Fruit fly (Drosophila melanogaster) whole organism, embryonic: Measurements from ENCODE around the gene endos.

Experiments used
- Ada2b ChIP-seq: fragments of 200-800 bp; sonication (Bioruptor generic); IDR thresholded peaks from 2 replicates; pipeline ENCODE4 v1.3.6; 2022; ENCODE audit warnings: missing biosample characterization, missing genetic modification characterization
- Atf3 ChIP-seq: fragments of 200-800 bp; sonication (Bioruptor generic); optimal IDR thresholded peaks from 3 replicates; lab custom pipeline; 2016; ENCODE audit warnings: missing biosample characterization, missing genetic modification characterization
- Bdp1 ChIP-seq: fragments of 200-800 bp; sonication (Bioruptor generic); optimal IDR thresholded peaks from 3 replicates; lab custom pipeline; 2016; ENCODE audit warnings: missing biosample characterization, missing genetic modification characterization
- CG1024 ChIP-seq: fragments of 200-800 bp; sonication (Bioruptor generic); IDR thresholded peaks from 2 replicates; pipeline ENCODE4 v1.3.6; 2022; ENCODE audit warnings: missing biosample characterization, missing genetic modification characterization
- CG10431 ChIP-seq: fragments of 200-800 bp; sonication (Bioruptor generic); optimal IDR thresholded peaks from 3 replicates; lab custom pipeline; 2018; ENCODE audit warnings: missing biosample characterization, mild to moderate bottlenecking, missing genetic modification characterization
- CG13287 ChIP-seq: fragments of 200-800 bp; sonication (Bioruptor generic); IDR thresholded peaks from 2 replicates; pipeline ENCODE4 v1.3.6; 2022; ENCODE audit warnings: missing biosample characterization, missing genetic modification characterization; ENCODE audit not compliant: partially characterized antibody
- CG15011 ChIP-seq: fragments of 200-800 bp; sonication (Bioruptor generic); optimal IDR thresholded peaks from 3 replicates; lab custom pipeline; 2018; ENCODE audit warnings: missing biosample characterization, mild to moderate bottlenecking, missing genetic modification characterization
- CG1529 ChIP-seq: fragments of 200-800 bp; sonication (Bioruptor generic); optimal IDR thresholded peaks from 3 replicates; lab custom pipeline; 2018; ENCODE audit warnings: missing biosample characterization, missing genetic modification characterization
- CG16813 ChIP-seq: fragments of 200-800 bp; sonication (Bioruptor generic); IDR thresholded peaks from 3 replicates; pipeline ENCODE4 v1.3.6; 2022; ENCODE audit warnings: missing biosample characterization, missing genetic modification characterization; ENCODE audit not compliant: partially characterized antibody
- CG17912 ChIP-seq: fragments of 200-800 bp; sonication (Bioruptor generic); optimal IDR thresholded peaks from 2 replicates; lab custom pipeline; 2018; ENCODE audit warnings: missing biosample characterization, mild to moderate bottlenecking, missing genetic modification characterization
- CG1792 ChIP-seq: fragments of 200-800 bp; sonication (Bioruptor generic); optimal IDR thresholded peaks from 2 replicates; lab custom pipeline; 2016; ENCODE audit warnings: missing biosample characterization, missing genetic modification characterization
- CG2116 ChIP-seq: fragments of 200-800 bp; sonication (Bioruptor generic); optimal IDR thresholded peaks from 3 replicates; lab custom pipeline; 2018; ENCODE audit warnings: missing biosample characterization, mild to moderate bottlenecking, missing genetic modification characterization
- CG4360 ChIP-seq: fragments of 200-800 bp; sonication (Bioruptor generic); IDR thresholded peaks from 2 replicates; pipeline ENCODE4 v1.3.6; 2022; ENCODE audit warnings: missing biosample characterization, missing genetic modification characterization
- CG6272 ChIP-seq: fragments of 200-800 bp; sonication (Bioruptor generic); IDR thresholded peaks from 2 replicates; pipeline ENCODE4 v1.3.6; 2022; ENCODE audit warnings: missing biosample characterization, missing genetic modification characterization
- CG6765 ChIP-seq: fragments of 200-800 bp; sonication (Bioruptor generic); optimal IDR thresholded peaks from 3 replicates; lab custom pipeline; 2017; ENCODE audit warnings: missing biosample characterization, mild to moderate bottlenecking, missing genetic modification characterization
- CG7987 ChIP-seq: fragments of 200-800 bp; sonication (Bioruptor generic); optimal IDR thresholded peaks from 2 replicates; lab custom pipeline; 2018; ENCODE audit warnings: missing biosample characterization, mild to moderate bottlenecking, missing genetic modification characterization, moderate library complexity
- CG9215 ChIP-seq: fragments of 200-800 bp; sonication (Bioruptor generic); IDR thresholded peaks from 2 replicates; pipeline ENCODE4 v1.3.6; 2022; ENCODE audit warnings: missing biosample characterization, missing genetic modification characterization
- CG9876 ChIP-seq: fragments of 200-800 bp; sonication (Bioruptor generic); optimal IDR thresholded peaks from 2 replicates; lab custom pipeline; 2016; ENCODE audit warnings: missing biosample characterization, missing genetic modification characterization
- Camta ChIP-seq: fragments of 200-800 bp; sonication (Bioruptor generic); optimal IDR thresholded peaks from 2 replicates; lab custom pipeline; 2016; ENCODE audit warnings: missing biosample characterization, missing genetic modification characterization
- Deaf1 ChIP-seq: fragments of 200-800 bp; optimal IDR thresholded peaks from 3 replicates; lab custom pipeline; 2019; ENCODE audit warnings: missing biosample characterization, mild to moderate bottlenecking, missing genetic modification characterization, moderate library complexity
- Ets97D ChIP-seq: fragments of 200-800 bp; sonication (Bioruptor generic); optimal IDR thresholded peaks from 3 replicates; lab custom pipeline; 2016; ENCODE audit warnings: missing biosample characterization, missing genetic modification characterization
- H2.0 ChIP-seq: fragments of 200-800 bp; sonication (Bioruptor generic); IDR thresholded peaks from 2 replicates; pipeline ENCODE4 v1.3.6; 2022; ENCODE audit warnings: missing biosample characterization, missing genetic modification characterization
- Hr3 ChIP-seq: fragments of 200-800 bp; sonication (Bioruptor generic); optimal IDR thresholded peaks from 3 replicates; lab custom pipeline; 2016; ENCODE audit warnings: missing biosample characterization, missing genetic modification characterization
- Hr78 ChIP-seq, 2 experiments: fragments of 200-800 bp in 1 of 2; fragments of >200 bp in 1 of 2; sonication (Bioruptor generic) in 1 of 2; optimal IDR thresholded peaks; 2 replicates each; lab custom pipeline; 2017 to 2019; ENCODE audit warnings: missing biosample characterization in 2 of 2, missing genetic modification characterization in 2 of 2, mild to moderate bottlenecking in 1 of 2, moderate library complexity in 1 of 2
- Myb ChIP-seq: fragments of 200-800 bp; sonication (Bioruptor generic); optimal IDR thresholded peaks from 2 replicates; lab custom pipeline; 2016; ENCODE audit warnings: missing biosample characterization, missing genetic modification characterization
- NFAT ChIP-seq: fragments of 200-800 bp; sonication (Bioruptor generic); IDR thresholded peaks from 2 replicates; pipeline ENCODE4 v1.3.6; 2022; ENCODE audit warnings: missing biosample characterization, missing genetic modification characterization
- NK7.1 ChIP-seq: fragments of 200-800 bp; sonication (Bioruptor generic); optimal IDR thresholded peaks from 3 replicates; lab custom pipeline; 2016; ENCODE audit warnings: missing biosample characterization, missing genetic modification characterization
- NfI ChIP-seq: fragments of 200-800 bp; sonication (Bioruptor generic); optimal IDR thresholded peaks from 3 replicates; lab custom pipeline; 2018; ENCODE audit warnings: missing biosample characterization, mild to moderate bottlenecking, missing genetic modification characterization, moderate library complexity
- Rfx ChIP-seq: fragments of 200-800 bp; sonication (Bioruptor generic); IDR thresholded peaks from 2 replicates; pipeline ENCODE4 v1.3.6; 2022; ENCODE audit warnings: missing biosample characterization, missing genetic modification characterization
- Six4 ChIP-seq: fragments of 200-800 bp; sonication (Bioruptor generic); optimal IDR thresholded peaks from 2 replicates; lab custom pipeline; 2016; ENCODE audit warnings: missing biosample characterization, missing genetic modification characterization
- Sry-β ChIP-seq: fragments of 200-800 bp; sonication (Bioruptor generic); optimal IDR thresholded peaks from 2 replicates; lab custom pipeline; 2018; ENCODE audit warnings: missing biosample characterization, mild to moderate bottlenecking, missing genetic modification characterization, moderate library complexity
- Trl ChIP-seq, 3 experiments: fragments of >200 bp in 2 of 3; fragments of 200-800 bp in 1 of 3; sonication (Bioruptor generic) in 1 of 3; optimal IDR thresholded peaks; 2 replicates in 1 of 3; 3 replicates in 2 of 3; lab custom pipeline; 2016 to 2017; ENCODE audit warnings: missing biosample characterization in 1 of 3, missing genetic modification characterization in 1 of 3
- Xbp1 ChIP-seq: fragments of 200-800 bp; sonication (Bioruptor generic); optimal IDR thresholded peaks from 3 replicates; lab custom pipeline; 2016; ENCODE audit warnings: missing biosample characterization, mild to moderate bottlenecking, missing genetic modification characterization
- bcd ChIP-seq: fragments of 200-800 bp; sonication (Bioruptor generic); optimal IDR thresholded peaks from 2 replicates; lab custom pipeline; 2017; ENCODE audit warnings: missing biosample characterization, mild to moderate bottlenecking, missing genetic modification characterization
- cg ChIP-seq: fragments of 200-800 bp; sonication (Bioruptor generic); optimal IDR thresholded peaks from 3 replicates; lab custom pipeline; 2019; ENCODE audit warnings: missing biosample characterization, mild to moderate bottlenecking, missing genetic modification characterization, moderate library complexity
- chinmo ChIP-seq: fragments of 200-800 bp; sonication (Bioruptor generic); IDR thresholded peaks from 4 replicates; pipeline ENCODE4 v1.3.6; 2022; ENCODE audit warnings: missing biosample characterization, missing genetic modification characterization; ENCODE audit not compliant: partially characterized antibody
- dmrt11E ChIP-seq: fragments of 200-800 bp; sonication (Bioruptor generic); optimal IDR thresholded peaks from 3 replicates; lab custom pipeline; 2018; ENCODE audit warnings: missing biosample characterization, mild to moderate bottlenecking, missing genetic modification characterization, moderate library complexity
- dmrt99B ChIP-seq: fragments of 200-800 bp; sonication (Bioruptor generic); optimal IDR thresholded peaks from 2 replicates; lab custom pipeline; 2018; ENCODE audit warnings: missing biosample characterization, mild to moderate bottlenecking, missing genetic modification characterization, moderate library complexity
- fd102C ChIP-seq: fragments of 200-800 bp; sonication (Bioruptor generic); optimal IDR thresholded peaks from 2 replicates; lab custom pipeline; 2018; ENCODE audit warnings: missing biosample characterization, mild to moderate bottlenecking, missing genetic modification characterization, moderate library complexity
- fd96Cb ChIP-seq: fragments of 200-800 bp; sonication (Bioruptor generic); optimal IDR thresholded peaks from 2 replicates; lab custom pipeline; 2018; ENCODE audit warnings: missing biosample characterization, mild to moderate bottlenecking, missing genetic modification characterization, moderate library complexity
- gcm ChIP-seq: fragments of 200-800 bp; sonication (Bioruptor generic); optimal IDR thresholded peaks from 2 replicates; lab custom pipeline; 2019; ENCODE audit warnings: missing biosample characterization, mild to moderate bottlenecking, missing genetic modification characterization, moderate library complexity
- gsb-n ChIP-seq: fragments of 200-800 bp; sonication (Bioruptor generic); optimal IDR thresholded peaks from 3 replicates; lab custom pipeline; 2018; ENCODE audit warnings: missing biosample characterization, mild to moderate bottlenecking, missing genetic modification characterization
- ham ChIP-seq: fragments of 200-800 bp; sonication (Bioruptor generic); IDR thresholded peaks from 2 replicates; pipeline ENCODE4 v1.3.6; 2022; ENCODE audit warnings: missing biosample characterization, missing genetic modification characterization
- kay ChIP-seq: fragments of 200-800 bp; sonication (Bioruptor generic); optimal IDR thresholded peaks from 2 replicates; lab custom pipeline; 2016; ENCODE audit warnings: missing biosample characterization, missing genetic modification characterization
- slbo ChIP-seq: fragments of 200-800 bp; sonication (Bioruptor generic); IDR thresholded peaks from 2 replicates; pipeline ENCODE4 v1.3.6; 2022; ENCODE audit warnings: missing biosample characterization, missing genetic modification characterization
- sr ChIP-seq: fragments of 200-800 bp; sonication (Bioruptor generic); IDR thresholded peaks from 3 replicates; pipeline ENCODE4 v1.3.6; 2022; ENCODE audit warnings: missing biosample characterization, missing genetic modification characterization
- stwl ChIP-seq: fragments of 200-800 bp; sonication (Bioruptor generic); optimal IDR thresholded peaks from 3 replicates; lab custom pipeline; 2018; ENCODE audit warnings: missing biosample characterization, mild to moderate bottlenecking, missing genetic modification characterization, moderate library complexity
- toy ChIP-seq: fragments of 200-800 bp; sonication (Bioruptor generic); IDR thresholded peaks from 2 replicates; pipeline ENCODE4 v1.3.6; 2022; ENCODE audit warnings: missing biosample characterization, missing genetic modification characterization
- tup ChIP-seq: fragments of 200-800 bp; sonication (Bioruptor generic); optimal IDR thresholded peaks from 2 replicates; lab custom pipeline; 2016; ENCODE audit warnings: missing biosample characterization, mild to moderate bottlenecking, missing genetic modification characterization, moderate library complexity
- unc-4 ChIP-seq: fragments of 200-800 bp; sonication (Bioruptor generic); IDR thresholded peaks from 2 replicates; pipeline ENCODE4 v1.3.6; 2022; ENCODE audit warnings: missing biosample characterization, missing genetic modification characterization; ENCODE audit not compliant: partially characterized antibody
- zf30C ChIP-seq: fragments of 200-800 bp; sonication (Bioruptor generic); optimal IDR thresholded peaks from 3 replicates; lab custom pipeline; 2018; ENCODE audit warnings: missing biosample characterization, mild to moderate bottlenecking, missing genetic modification characterization

The endos gene

dm6 chr3L:14036867-14037313 is 5.4 kb upstream of the endos start, which contains the start of gene Hsp110 (continued):
- no peak for TF ChIP-seq CG1024 (GFP tag; lab: Robert Waterston, UW)
- TF ChIP-seq Deaf1 = no peak
- peak; percentile 5 for TF ChIP-seq Xbp1 (GFP tag; lab: Kevin White, UChicago)
- no peak for TF ChIP-seq fd96Cb (tag; lab: Kevin White, UChicago)
- TF ChIP-seq Six4 (GFP tag; lab: Kevin White, UChicago) = no peak
- no peak for TF ChIP-seq Atf3 (GFP tag; lab: Kevin White, UChicago)
- TF ChIP-seq cg (GFP tag; lab: Kevin White, UChicago) = no peak
- TF ChIP-seq CG13287 (GFP tag; lab: Robert Waterston, UW) = peak; percentile 99
- no peak for TF ChIP-seq ham (GFP tag; lab: Robert Waterston, UW)
- peak; percentile 99 for TF ChIP-seq chinmo (GFP tag; lab: Robert Waterston, UW)
- no peak for TF ChIP-seq zf30C
- TF ChIP-seq CG16813 (GFP tag; lab: Robert Waterston, UW) = peak; percentile 99
- TF ChIP-seq fd102C (GFP tag; lab: Kevin White, UChicago) = no peak
- no peak for TF ChIP-seq Ada2b (GFP tag; lab: Robert Waterston, UW)
- no peak for TF ChIP-seq Hr3
- TF ChIP-seq H2.0 = no peak
- TF ChIP-seq slbo = peak; percentile 22; the same call in 1 of the 2 replicates
- TF ChIP-seq Trl (optimal IDR thresholded peaks at IDR 0.05; lab: Kevin White, UChicago) = no peak
- peak; percentile 17 for TF ChIP-seq Trl (GFP tag; optimal IDR thresholded peaks at IDR 0.05; lab: Kevin White, UChicago)
- TF ChIP-seq CG17912 (GFP tag; lab: Kevin White, UChicago) = peak; percentile 62
- peak; percentile 62 for TF ChIP-seq Myb (GFP tag; lab: Kevin White, UChicago)
- TF ChIP-seq tup (GFP tag; lab: Kevin White, UChicago) = no peak
- no peak for TF ChIP-seq CG10431 (GFP tag; lab: Kevin White, UChicago)
- TF ChIP-seq CG4360 (GFP tag; lab: Robert Waterston, UW) = no peak
- TF ChIP-seq kay = no peak
- TF ChIP-seq CG2116 (GFP tag; lab: Kevin White, UChicago) = peak; percentile 90
- peak; percentile 47 for TF ChIP-seq CG7987 (GFP tag; lab: Kevin White, UChicago)
- peak; percentile 55 for TF ChIP-seq Rfx (GFP tag; lab: Robert Waterston, UW)
- no peak for TF ChIP-seq dmrt11E
- TF ChIP-seq Bdp1 = no peak
- no peak for TF ChIP-seq Camta
- TF ChIP-seq gcm (GFP tag; lab: Kevin White, UChicago) = no peak
- peak; percentile 25 for TF ChIP-seq CG1792 (GFP tag; lab: Kevin White, UChicago)
- TF ChIP-seq gsb-n = peak; percentile 47
- TF ChIP-seq NfI (GFP tag; lab: Kevin White, UChicago) = no peak
- no peak for TF ChIP-seq CG6272
- TF ChIP-seq Sry-β (GFP tag; lab: Kevin White, UChicago) = no peak
- no peak for TF ChIP-seq CG9876
- no peak for TF ChIP-seq CG9215 (GFP tag; lab: Robert Waterston, UW)
- peak; percentile 62 for TF ChIP-seq Ets97D (GFP tag; lab: Kevin White, UChicago)
- no peak for TF ChIP-seq toy (GFP tag; lab: Robert Waterston, UW)
- peak; percentile 81 for TF ChIP-seq NFAT (GFP tag; lab: Robert Waterston, UW)
- no peak for TF ChIP-seq sr
- TF ChIP-seq NK7.1 = no peak
- no peak for TF ChIP-seq bcd (GFP tag; lab: Kevin White, UChicago)
- TF ChIP-seq CG6765 (GFP tag; lab: Kevin White, UChicago) = peak; percentile 8
- peak; percentile 99 for TF ChIP-seq unc-4 (GFP tag; lab: Robert Waterston, UW)
- TF ChIP-seq Hr78 (GFP tag; optimal IDR thresholded peaks at IDR 0.05; lab: Kevin White, UChicago) = no peak
- TF ChIP-seq CG15011 = no peak
- no peak for TF ChIP-seq dmrt99B (tag; lab: Kevin White, UChicago)
- TF ChIP-seq stwl (tag; lab: Kevin White, UChicago) = peak; percentile 46
- TF ChIP-seq CG1529 (GFP tag; lab: Kevin White, UChicago) = no peak
